Fruit fly (Drosophila melanogaster) whole organism, larva: Measurements from ENCODE around the gene CG13053.

ENCODE experiments used
- noc ChIP-seq: fragments of 200-800 bp; sonication (Bioruptor generic); optimal IDR thresholded peaks from 3 replicates; lab custom pipeline; 2019; ENCODE audit warnings: missing biosample characterization, mild to moderate bottlenecking, missing genetic modification characterization, moderate library complexity

CG13053 gene

DNA sequence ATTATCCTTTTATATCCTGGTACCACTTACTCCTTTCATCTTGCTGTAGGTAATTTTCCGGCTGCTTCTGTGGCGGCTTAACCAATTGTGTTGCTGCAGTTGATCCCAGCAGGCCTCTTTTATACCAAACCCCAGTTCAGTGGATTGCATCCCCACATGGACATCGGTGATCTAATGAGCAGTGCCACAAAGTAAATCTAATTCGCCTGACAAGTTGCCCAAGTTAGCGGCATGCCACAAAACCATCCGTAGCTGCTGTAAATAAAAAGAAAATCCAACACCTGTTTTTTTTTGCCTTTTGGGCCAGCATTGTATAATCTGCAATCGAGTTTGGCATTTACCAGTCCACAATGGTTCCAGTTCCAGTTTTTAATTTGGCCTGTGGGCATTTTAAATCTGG lies 19.6 kb upstream of the CG13053 start, which contains the start of gene CG13050:
Gene CG13050, minus strand, starts transcription at position 101 of the 400 bp plus-strand sequence.
- TF ChIP-seq noc (tag; lab: Kevin White, UChicago), result no peak

dm6 chr3L:16277135-16277534 lies 17.6 kb upstream of the CG13053 start, which contains the start of gene CG13065:
CG13065 (plus strand) TSS chr3L:16277435.
- TF ChIP-seq noc (tag; lab: Kevin White, UChicago), result no peak

dm6 chr3L:16275391-16276017 lies 16.0 kb upstream of the CG13053 start:
- TF ChIP-seq noc (tag; lab: Kevin White, UChicago), result no peak

DNA sequence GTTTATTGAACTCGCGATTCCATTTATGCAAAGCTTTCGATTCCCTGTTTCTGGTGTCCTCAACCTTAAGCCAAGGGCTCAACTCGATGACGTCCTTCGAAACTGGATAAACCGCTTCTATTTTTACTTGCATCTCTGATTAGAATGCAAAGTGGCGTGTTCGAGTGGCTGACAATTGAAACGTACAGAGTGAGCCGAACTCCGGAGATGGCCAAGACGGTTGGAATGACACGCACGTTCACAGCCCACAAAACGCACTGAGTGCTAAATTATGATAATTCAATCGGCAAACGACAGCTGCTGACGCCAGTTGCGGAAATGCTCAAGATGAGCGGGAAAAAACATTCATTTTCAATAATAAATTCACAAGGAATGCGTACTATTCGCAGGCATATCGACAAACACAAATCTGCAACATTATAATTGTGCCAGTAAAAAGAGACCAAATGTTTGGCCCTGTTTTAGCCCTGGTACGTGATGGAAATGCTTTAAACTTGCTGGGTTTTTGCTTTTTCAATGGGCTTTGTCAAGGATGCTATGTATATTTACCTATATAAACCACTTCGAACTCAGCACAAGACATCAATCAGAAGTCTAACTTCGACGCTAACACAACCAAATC lies 12.9 kb upstream of the CG13053 start, which contains the start of gene CG13066:
Gene CG13066, plus strand, starts transcription at position 572 of the 622 bp plus-strand sequence.
- TF ChIP-seq noc (tag; lab: Kevin White, UChicago), result no peak

- TF ChIP-seq noc (tag; lab: Kevin White, UChicago), result no peak
Observed at dm6 chr3L:16270802-16271332, 11.3 kb upstream of the CG13053 start, which contains the start of the genes CG34248 and CG13067. CG34248 (minus strand) TSS chr3L:16270902. CG13067 (plus strand) TSS chr3L:16271282.

- no peak for TF ChIP-seq noc (tag; lab: Kevin White, UChicago)
Observed at dm6 chr3L:16269092-16269491, 9.6 kb upstream of the CG13053 start, which contains the start of gene CG13068. CG13068 (plus strand) TSS chr3L:16269392.

- no peak for TF ChIP-seq noc (tag; lab: Kevin White, UChicago)
Observed at dm6 chr3L:16268106-16268733, 8.7 kb upstream of the CG13053 start, which contains the start of gene CG4950. CG4950 (minus strand) TSS chr3L:16268156.

dm6 chr3L:16265000-16265399 lies 5.5 kb upstream of the CG13053 start, which contains the start of the genes CG13051 and CG13069:
CG13051 (minus strand) TSS chr3L:16265100.
CG13069 (plus strand) TSS chr3L:16265385.
- TF ChIP-seq noc (tag; lab: Kevin White, UChicago), result no peak

DNA sequence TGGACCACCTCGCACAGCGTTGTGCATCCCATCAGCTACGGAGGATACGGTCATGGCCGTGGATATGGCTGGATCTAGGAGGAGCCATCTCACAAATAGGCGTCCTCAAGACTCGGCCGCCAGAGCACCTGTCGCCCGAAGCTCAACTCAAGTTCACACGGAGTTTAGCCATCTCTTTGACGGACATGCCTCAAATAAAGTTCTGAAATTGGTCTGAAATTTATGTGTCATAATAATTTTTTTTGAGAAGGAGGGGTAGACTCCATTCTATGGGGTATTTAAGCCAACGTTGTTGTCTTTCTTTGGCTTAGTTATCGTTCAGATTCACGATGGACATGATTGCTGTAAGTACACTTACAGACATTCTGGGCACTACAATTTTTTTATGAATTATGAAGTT lies 3.5 kb upstream of the CG13053 start, which contains the start of gene CG13070:
Gene CG13070, plus strand, starts transcription at position 301 of the 400 bp plus-strand sequence.
- TF ChIP-seq noc (tag; lab: Kevin White, UChicago), result no peak

dm6 chr3L:16262440-16262839 lies 2.9 kb upstream of the CG13053 start, which contains the start of gene CG13071:
CG13071 (plus strand) TSS chr3L:16262740.
- TF ChIP-seq noc (tag; lab: Kevin White, UChicago), result no peak

dm6 chr3L:16261505-16261904 lies 2.0 kb upstream of the CG13053 start, which contains the start of gene CG34247:
CG34247 (minus strand) TSS chr3L:16261605.
- TF ChIP-seq noc (tag; lab: Kevin White, UChicago), result no peak

DNA sequence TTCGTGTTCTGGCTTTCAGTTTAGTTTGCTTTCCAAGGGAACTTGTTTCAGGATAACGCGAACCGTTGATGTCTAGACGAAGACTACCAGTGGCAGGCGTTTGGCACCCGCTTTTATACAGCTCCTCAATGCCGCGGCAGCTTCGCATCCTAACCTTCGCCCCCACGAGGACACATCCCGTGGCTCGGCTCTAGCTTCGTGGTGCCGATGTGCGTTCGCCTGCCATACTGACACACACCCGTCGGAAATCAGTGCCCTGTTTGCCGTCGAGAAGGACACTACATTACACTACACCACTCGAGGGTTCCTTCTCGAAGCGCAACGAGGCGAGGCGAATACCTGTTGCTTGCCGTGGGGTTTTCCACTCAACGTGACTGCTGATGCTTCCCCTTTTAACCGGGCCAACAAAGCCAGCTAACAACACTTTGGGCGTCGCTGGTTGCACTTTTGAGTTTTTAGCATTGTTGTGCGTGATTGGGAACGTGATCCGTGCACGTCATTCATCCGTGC lies 2.3 kb downstream of the CG13053 start, which contains the start of gene CG13054:
Gene CG13054, minus strand, starts transcription at position 74 of the 510 bp plus-strand sequence.
- no peak for TF ChIP-seq noc (tag; lab: Kevin White, UChicago)

DNA sequence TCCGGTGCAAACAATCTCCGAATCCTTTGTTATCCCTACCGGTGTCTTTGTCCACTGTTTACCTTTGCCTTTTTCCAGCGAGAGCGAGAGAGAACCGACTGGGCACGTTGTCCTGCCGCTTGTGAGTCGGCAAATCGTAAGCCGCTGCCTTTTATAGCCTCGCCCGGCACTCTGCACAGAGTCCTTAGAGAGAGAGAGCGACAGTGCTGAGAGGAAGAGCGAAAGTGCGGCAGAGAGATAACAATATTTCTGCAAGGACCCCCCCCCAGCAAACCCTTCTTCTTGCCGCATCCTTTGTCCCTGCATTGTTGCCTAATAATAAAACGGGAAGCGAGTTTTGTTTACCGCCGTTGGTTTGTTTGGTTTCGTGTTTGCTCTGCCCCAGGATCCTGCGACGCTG lies 7.3 kb downstream of the CG13053 start, which contains the start of gene CG13055:
Gene CG13055, minus strand, starts transcription at position 101 of the 400 bp plus-strand sequence.
- TF ChIP-seq noc (tag; lab: Kevin White, UChicago), result no peak

dm6 chr3L:16241296-16241695 lies 18.2 kb downstream of the CG13053 start:
- no peak for TF ChIP-seq noc (tag; lab: Kevin White, UChicago)
